Worm (Caenorhabditis elegans) whole organism, early embryonic: ENCODE measurements around the gene Y54G2A.40.

Source experiments
- F13C5.2 ChIP-seq: sonication (generic microtip); optimal IDR thresholded peaks from 2 replicates; lab custom pipeline; 2017; ENCODE audit warnings: mild to moderate bottlenecking, missing genetic modification characterization, inconsistent platforms, missing compliant biosample characterization
- aly-1 ChIP-seq: sonication (generic microtip); optimal IDR thresholded peaks from 2 replicates; lab custom pipeline; 2016; ENCODE audit warnings: missing genetic modification characterization, missing compliant biosample characterization
- ama-1 ChIP-seq: fragments of 150-350 bp; optimal IDR thresholded peaks from 2 replicates; lab custom pipeline; 2014
- ceh-13 ChIP-seq: fragments of 200-800 bp; sonication (Bioruptor generic); optimal IDR thresholded peaks from 2 replicates; lab custom pipeline; 2018; ENCODE audit warnings: mild to moderate bottlenecking, missing genetic modification characterization, missing compliant biosample characterization
- ceh-36 ChIP-seq: sonication (generic microtip); optimal IDR thresholded peaks from 2 replicates; lab custom pipeline; 2016; ENCODE audit warnings: missing genetic modification characterization, inconsistent platforms, missing compliant biosample characterization
- flt-1 ChIP-seq: fragments of 200-800 bp; sonication (Bioruptor generic); IDR thresholded peaks from 2 replicates; pipeline ENCODE4 v1.3.6; 2022; ENCODE audit warnings: missing genetic modification characterization, missing compliant biosample characterization
- scrt-1 ChIP-seq: fragments of 200-800 bp; sonication (Bioruptor generic); IDR thresholded peaks from 2 replicates; pipeline ENCODE4 v1.3.6; 2022; ENCODE audit warnings: missing genetic modification characterization, missing compliant biosample characterization
- sea-1 ChIP-seq: fragments of 200-800 bp; sonication (Bioruptor generic); conservative IDR thresholded peaks from 2 replicates; pipeline ENCODE4 v1.3.6; 2022; ENCODE audit warnings: missing genetic modification characterization, missing compliant biosample characterization
- tbx-11 ChIP-seq: fragments of 200-800 bp; sonication (Bioruptor generic); IDR thresholded peaks from 2 replicates; pipeline ENCODE4 v1.3.6; 2022; ENCODE audit warnings: missing genetic modification characterization, missing compliant biosample characterization
- tbx-37 ChIP-seq: fragments of 200-800 bp; sonication (Bioruptor generic); conservative IDR thresholded peaks from 2 replicates; pipeline ENCODE4 v1.3.6; 2022; ENCODE audit warnings: missing genetic modification reagents, missing genetic modification characterization, missing compliant biosample characterization

- TF ChIP-seq aly-1 (no peak), tbx-37 (GFP tag; lab: Robert Waterston, UW) (no peak), scrt-1 (no peak), F13C5.2 (tag; lab: Kevin White, UChicago) (no peak), ama-1 (no peak), tbx-11 (GFP tag; lab: Robert Waterston, UW) (no peak), flt-1 (no peak), sea-1 (GFP tag; lab: Robert Waterston, UW) (no peak), ceh-36 (tag; lab: Kevin White, UChicago) (no peak), ceh-13 (no peak)
These were observed 46.4 kb upstream of the Y54G2A.40 start for ce11 chrIV:2799890-2800289.
